Fruit fly (Drosophila melanogaster): Measurements from ENCODE around the gene CG4367.

CG4367 gene

dm6 chr3R:20258799-20259405 lies 45.9 kb downstream of the CG4367 start:
- TF ChIP-seq CG15336 (GFP tag; IDR thresholded peaks at IDR 0.05) (0 out of 2 replicates have a peak, but pooled peaks have one; percentile 19), CG11294 (GFP tag; IDR thresholded peaks at IDR 0.05) (no peak), Eip78C (GFP tag) (peak; percentile 25), OdsH (GFP tag; optimal IDR thresholded peaks at IDR 0.05) (no peak), CG8119 (GFP tag; IDR thresholded peaks at IDR 0.05) (no peak)

dm6 chr3R:20257937-20258334 lies 46.8 kb downstream of the CG4367 start:
- TF ChIP-seq Sox14 (GFP tag; optimal IDR thresholded peaks at IDR 0.05) (peak; percentile 20), cyc (GFP tag; optimal IDR thresholded peaks at IDR 0.05) (peak; percentile 19), CG10669 (GFP tag; optimal IDR thresholded peaks at IDR 0.05) (no peak), Ets96B (tag; optimal IDR thresholded peaks at IDR 0.05) (no peak), topi (GFP tag; optimal IDR thresholded peaks at IDR 0.05) (peak; percentile 56), CG10631 (GFP tag; optimal IDR thresholded peaks at IDR 0.05) (peak; percentile 12), svp (GFP tag) (peak; percentile 83), CG8632 (GFP tag; optimal IDR thresholded peaks at IDR 0.05) (peak; percentile 0), Met (GFP tag; optimal IDR thresholded peaks at IDR 0.05) (peak; percentile 56), Sox102F (GFP tag; optimal IDR thresholded peaks at IDR 0.05) (peak; percentile 38), Blimp-1 (GFP tag; optimal IDR thresholded peaks at IDR 0.05) (no peak), CG31627 (GFP tag; optimal IDR thresholded peaks at IDR 0.05) (peak; percentile 56), CG32006 (GFP tag; optimal IDR thresholded peaks at IDR 0.05) (no peak), Smox (GFP tag; optimal IDR thresholded peaks at IDR 0.05) (peak; percentile 53), CG3032 (tag; optimal IDR thresholded peaks at IDR 0.05) (peak; percentile 27), achi (GFP tag; optimal IDR thresholded peaks at IDR 0.05) (peak; percentile 27), CG7368 (GFP tag; optimal IDR thresholded peaks at IDR 0.05) (peak; percentile 2), Eip78C (GFP tag) (peak; percentile 72), fd85E (GFP tag; optimal IDR thresholded peaks at IDR 0.05) (no peak), Ets21C (GFP tag; optimal IDR thresholded peaks at IDR 0.05) (peak; percentile 15), dac (GFP tag; optimal IDR thresholded peaks at IDR 0.05) (no peak), lz (GFP tag; optimal IDR thresholded peaks at IDR 0.05) (peak; percentile 52), CG11902 (GFP tag; optimal IDR thresholded peaks at IDR 0.05) (peak; percentile 56), CG8319 (GFP tag; optimal IDR thresholded peaks at IDR 0.05) (no peak), acj6 (GFP tag; optimal IDR thresholded peaks at IDR 0.05) (peak; percentile 27), Hr39 (GFP tag; optimal IDR thresholded peaks at IDR 0.05) (peak; percentile 44), CG3919 (GFP tag; optimal IDR thresholded peaks at IDR 0.05) (peak; percentile 46), Eip93F (GFP tag; optimal IDR thresholded peaks at IDR 0.05) (no peak), CG4318 (GFP tag; optimal IDR thresholded peaks at IDR 0.05) (no peak), spab (GFP tag; optimal IDR thresholded peaks at IDR 0.05) (no peak), CG15336 (GFP tag; IDR thresholded peaks at IDR 0.05) (no peak), CG6792 (GFP tag; optimal IDR thresholded peaks at IDR 0.05) (peak; percentile 29), CG6163 (GFP tag; IDR thresholded peaks at IDR 0.05) (no peak), OdsH (GFP tag; optimal IDR thresholded peaks at IDR 0.05) (peak; percentile 26), esn (GFP tag; optimal IDR thresholded peaks at IDR 0.05) (peak; percentile 65)

dm6 chr3R:20257180-20257936 lies 47.4 kb downstream of the CG4367 start:
- peak; percentile 62 for TF ChIP-seq CG6276 (GFP tag; optimal IDR thresholded peaks at IDR 0.05)
- TF ChIP-seq acj6 (GFP tag; optimal IDR thresholded peaks at IDR 0.05), result no peak
- peak; percentile 34 for TF ChIP-seq Lpt (GFP tag; optimal IDR thresholded peaks at IDR 0.05)
- TF ChIP-seq CG6163 (GFP tag; IDR thresholded peaks at IDR 0.05), result peak; percentile 71; the same call in 2 of the 3 replicates
- TF ChIP-seq lz (GFP tag; optimal IDR thresholded peaks at IDR 0.05), result no peak
- no peak for TF ChIP-seq Eip93F (GFP tag; optimal IDR thresholded peaks at IDR 0.05)
- no peak for TF ChIP-seq pdm3 (GFP tag; optimal IDR thresholded peaks at IDR 0.05)
- TF ChIP-seq CG6854 (GFP tag; optimal IDR thresholded peaks at IDR 0.05), result peak; percentile 17
- peak; percentile 93 for TF ChIP-seq fkh (GFP tag; optimal IDR thresholded peaks at IDR 0.05)
- TF ChIP-seq CG9139 (GFP tag; optimal IDR thresholded peaks at IDR 0.05), result peak; percentile 77
- peak; percentile 65 for TF ChIP-seq CG15336 (GFP tag; IDR thresholded peaks at IDR 0.05)
- peak; percentile 90 for TF ChIP-seq dsx (GFP tag; optimal IDR thresholded peaks at IDR 0.05; ENCODE audit: poor library complexity, severe bottlenecking)
- TF ChIP-seq fd59A (GFP tag; optimal IDR thresholded peaks at IDR 0.05), result no peak
- TF ChIP-seq CG7368 (GFP tag; optimal IDR thresholded peaks at IDR 0.05), result no peak
- no peak for TF ChIP-seq Blimp-1 (GFP tag; optimal IDR thresholded peaks at IDR 0.05)
- no peak for TF ChIP-seq esn (GFP tag; optimal IDR thresholded peaks at IDR 0.05)
- peak; percentile 74 for TF ChIP-seq CG8119 (GFP tag; IDR thresholded peaks at IDR 0.05)
- peak; percentile 34 for TF ChIP-seq CG10669 (GFP tag; optimal IDR thresholded peaks at IDR 0.05)
- TF ChIP-seq Gug (GFP tag; IDR thresholded peaks at IDR 0.05), result no peak
- peak; percentile 71 for TF ChIP-seq spab (GFP tag; optimal IDR thresholded peaks at IDR 0.05)

All from whole organism, prepupa.